Worm (Caenorhabditis elegans) whole organism, L4 larva: ENCODE measurements around the gene cyn-1.
"Not testable (repeated sequence)": the region's sequence is repeated elsewhere in the genome, so short reads cannot be mapped to it uniquely, and the experiment has no call there.

ENCODE experiments used
- F10B5.3 ChIP-seq: sonication (generic microtip); optimal IDR thresholded peaks from 2 replicates; lab custom pipeline; 2016; ENCODE audit warnings: mild to moderate bottlenecking, missing genetic modification characterization, missing compliant biosample characterization
- R02D3.7 ChIP-seq: fragments of 150-350 bp; sonication (generic microtip); optimal IDR thresholded peaks from 3 replicates; lab custom pipeline; 2014; ENCODE audit warnings: missing biosample characterization, missing genetic modification characterization
- Y105C5A.15 ChIP-seq: fragments of 200-800 bp; sonication (Bioruptor generic); IDR thresholded peaks from 2 replicates; pipeline ENCODE4 v1.3.6; 2022; ENCODE audit warnings: missing genetic modification characterization, missing compliant biosample characterization
- Y75B8A.6 ChIP-seq: fragments of 200-800 bp; sonication (Bioruptor generic); IDR thresholded peaks from 2 replicates; pipeline ENCODE4 v1.3.6; 2022; ENCODE audit warnings: missing genetic modification reagents, missing genetic modification characterization, missing compliant biosample characterization
- ZK337.2 ChIP-seq: fragments of 200-800 bp; sonication (Bioruptor generic); IDR thresholded peaks from 2 replicates; pipeline ENCODE4 v1.3.6; 2022; ENCODE audit warnings: missing genetic modification reagents, missing genetic modification characterization, missing compliant biosample characterization
- aha-1 ChIP-seq: fragments of 150-350 bp; peaks from one replicate; lab custom pipeline; 2014; ENCODE audit warnings: missing biosample characterization, missing genetic modification characterization
- arid-1 ChIP-seq: fragments of 200-800 bp; sonication (Bioruptor generic); conservative IDR thresholded peaks from 2 replicates; pipeline ENCODE4 v1.3.6; 2022; ENCODE audit warnings: missing genetic modification reagents, missing genetic modification characterization, missing compliant biosample characterization
- ceh-62 ChIP-seq: sonication (generic microtip); optimal IDR thresholded peaks from 2 replicates; lab custom pipeline; 2017; ENCODE audit warnings: missing biosample characterization, missing genetic modification characterization
- dmd-8 ChIP-seq: fragments of 200-800 bp; sonication (Bioruptor generic); IDR thresholded peaks from 2 replicates; pipeline ENCODE4 v1.3.6; 2022; ENCODE audit warnings: missing genetic modification characterization, missing compliant biosample characterization
- dpl-1 ChIP-seq: fragments of 150-350 bp; optimal IDR thresholded peaks from 2 replicates; lab custom pipeline; 2014; ENCODE audit warnings: missing biosample characterization, missing genetic modification reagents, missing genetic modification characterization
- duxl-1 ChIP-seq: sonication (generic microtip); optimal IDR thresholded peaks from 2 replicates; lab custom pipeline; 2016; ENCODE audit warnings: mild to moderate bottlenecking, missing genetic modification characterization, moderate library complexity, missing compliant biosample characterization; ENCODE audit not compliant: poor library complexity
- gei-8 ChIP-seq: fragments of 200-800 bp; sonication (Bioruptor generic); optimal IDR thresholded peaks from 2 replicates; lab custom pipeline; 2018; ENCODE audit warnings: mild to moderate bottlenecking, missing genetic modification characterization, missing compliant biosample characterization
- hlh-30 ChIP-seq: sonication (generic microtip); optimal IDR thresholded peaks from 2 replicates; lab custom pipeline; 2017; ENCODE audit warnings: antibody characterized with exemption, mild to moderate bottlenecking, missing genetic modification characterization, missing compliant biosample characterization; ENCODE audit not compliant: insufficient read depth
- lin-13 ChIP-seq: fragments of 150-350 bp; optimal IDR thresholded peaks from 2 replicates; lab custom pipeline; 2014; ENCODE audit warnings: missing biosample characterization, missing genetic modification reagents, missing genetic modification characterization
- lin-39 ChIP-seq: fragments of 150-350 bp; optimal IDR thresholded peaks from 2 replicates; lab custom pipeline; 2014; ENCODE audit warnings: missing biosample characterization, missing genetic modification reagents, missing genetic modification characterization
- lir-3 ChIP-seq: sonication (generic microtip); optimal IDR thresholded peaks from 2 replicates; lab custom pipeline; 2016; ENCODE audit warnings: mild to moderate bottlenecking, missing genetic modification characterization, missing compliant biosample characterization
- mdl-1 ChIP-seq, 2 experiments: fragments of 150-350 bp in 1 of 2; sonication (generic microtip) in 1 of 2; optimal IDR thresholded peaks; 2 replicates each; lab custom pipeline; 2014 to 2017; ENCODE audit warnings: missing biosample characterization in 2 of 2, missing genetic modification characterization in 2 of 2
- mes-2 ChIP-seq: sonication (generic microtip); optimal IDR thresholded peaks from 2 replicates; lab custom pipeline; 2016; ENCODE audit warnings: missing genotype, mild to moderate bottlenecking, missing genetic modification characterization, missing compliant biosample characterization; ENCODE audit not compliant: poor library complexity, severe bottlenecking
- nhr-102 ChIP-seq: sonication (generic microtip); optimal IDR thresholded peaks from 2 replicates; lab custom pipeline; 2016; ENCODE audit warnings: mild to moderate bottlenecking, missing genetic modification characterization, moderate library complexity, missing compliant biosample characterization
- nhr-111 ChIP-seq: fragments of 200-800 bp; sonication (Bioruptor generic); optimal IDR thresholded peaks from 2 replicates; lab custom pipeline; 2018; ENCODE audit warnings: mild to moderate bottlenecking, missing genetic modification characterization, missing compliant biosample characterization
- nhr-25 ChIP-seq: sonication (generic microtip); optimal IDR thresholded peaks from 2 replicates; lab custom pipeline; 2017; ENCODE audit warnings: missing genetic modification characterization, mild to moderate bottlenecking, missing compliant biosample characterization, antibody characterized with exemption, moderate library complexity, borderline replicate concordance; ENCODE audit not compliant: insufficient read depth
- nhr-41 ChIP-seq: fragments of 200-800 bp; sonication (Bioruptor generic); IDR thresholded peaks from 2 replicates; pipeline ENCODE4 v1.3.6; 2022; ENCODE audit warnings: missing genetic modification reagents, missing genetic modification characterization, missing compliant biosample characterization
- pqm-1 ChIP-seq: sonication (generic microtip); optimal IDR thresholded peaks from 2 replicates; lab custom pipeline; 2017; ENCODE audit warnings: missing biosample characterization, missing genetic modification characterization
- rbr-2 ChIP-seq: sonication (generic microtip); optimal IDR thresholded peaks from 2 replicates; lab custom pipeline; 2016; ENCODE audit warnings: missing genotype, missing genetic modification characterization, missing compliant biosample characterization
- set-16 ChIP-seq: fragments of 200-800 bp; sonication (Bioruptor generic); IDR thresholded peaks from 2 replicates; pipeline ENCODE4 v1.3.6; 2022; ENCODE audit warnings: missing genetic modification reagents, missing genetic modification characterization, missing compliant biosample characterization
- skn-1 ChIP-seq: fragments of 150-350 bp; optimal IDR thresholded peaks from 2 replicates; lab custom pipeline; 2014; ENCODE audit warnings: missing biosample characterization, missing genetic modification characterization
- snpc-4 ChIP-seq: fragments of 150-350 bp; optimal IDR thresholded peaks from 2 replicates; lab custom pipeline; 2014; ENCODE audit warnings: missing biosample characterization, missing genetic modification characterization
- tag-97 ChIP-seq: fragments of 200-800 bp; sonication (Bioruptor generic); IDR thresholded peaks from 2 replicates; pipeline ENCODE4 v1.3.6; 2022; ENCODE audit warnings: missing genetic modification characterization, missing compliant biosample characterization
- tra-1 ChIP-seq: fragments of 200-800 bp; sonication (Bioruptor generic); IDR thresholded peaks from 2 replicates; pipeline ENCODE4 v1.3.6; 2022; ENCODE audit warnings: missing genetic modification reagents, missing genetic modification characterization, missing compliant biosample characterization
- unc-130 ChIP-seq: sonication (generic microtip); optimal IDR thresholded peaks from 2 replicates; lab custom pipeline; 2016; ENCODE audit warnings: missing genetic modification reagents, missing genetic modification characterization, missing compliant biosample characterization
- zag-1 ChIP-seq: fragments of 150-350 bp; optimal IDR thresholded peaks from 2 replicates; lab custom pipeline; 2014; ENCODE audit warnings: missing biosample characterization, missing genetic modification characterization

cyn-1 gene

DNA sequence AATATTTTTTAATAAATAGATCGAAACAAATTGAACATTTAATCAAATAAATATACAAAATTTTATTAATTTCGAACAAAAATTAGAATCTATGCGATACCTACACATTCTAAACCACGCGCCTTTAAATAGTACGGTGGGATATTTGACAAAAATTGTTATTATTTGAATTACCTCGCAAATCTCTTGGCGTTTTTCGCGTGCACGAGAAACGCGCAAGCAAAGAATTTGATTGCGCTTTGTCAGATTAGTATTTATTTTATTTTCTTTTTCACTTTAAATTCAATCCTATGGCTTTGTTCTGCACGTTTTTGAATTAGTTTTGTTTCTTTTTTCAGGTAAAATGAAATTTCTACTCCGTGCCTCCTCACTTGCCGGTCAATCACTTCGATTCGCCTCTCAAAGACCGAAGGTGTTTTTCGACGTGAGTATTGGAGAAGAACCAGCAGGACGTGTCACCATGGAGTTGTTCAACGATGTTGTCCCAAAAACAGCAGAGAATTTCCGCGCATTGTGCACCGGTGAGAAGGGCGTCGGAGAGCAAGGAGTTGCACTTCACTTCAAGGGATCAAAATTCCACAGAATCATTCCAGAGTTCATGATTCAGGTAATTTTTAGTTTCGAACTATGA lies at the start of gene cyn-1 (continued):
- TF ChIP-seq mes-2 (tag; lab: Kevin White, UChicago): peak; percentile 93
- no peak for TF ChIP-seq pqm-1 (tag; lab: Kevin White, UChicago)
- TF ChIP-seq nhr-25 (tag; lab: Kevin White, UChicago): peak; percentile 25
- TF ChIP-seq skn-1 (tag; lab: Kevin White, UChicago): no peak
- TF ChIP-seq lin-13 (GFP tag; lab: Kevin White, UChicago): no peak
- TF ChIP-seq duxl-1 (tag; lab: Kevin White, UChicago): peak; percentile 61
- TF ChIP-seq mdl-1 (tag; optimal IDR thresholded peaks at IDR 0.05; lab: Kevin White, UChicago): peak in 1 of 2 experiments; percentile 20
- TF ChIP-seq set-16 (GFP tag; lab: Robert Waterston, UW): no peak
- no peak for TF ChIP-seq tag-97 (GFP tag; lab: Robert Waterston, UW)
- 0 out of 2 replicates have a peak, but pooled peaks have one; percentile 14 for TF ChIP-seq arid-1 (GFP tag; lab: Robert Waterston, UW)

DNA sequence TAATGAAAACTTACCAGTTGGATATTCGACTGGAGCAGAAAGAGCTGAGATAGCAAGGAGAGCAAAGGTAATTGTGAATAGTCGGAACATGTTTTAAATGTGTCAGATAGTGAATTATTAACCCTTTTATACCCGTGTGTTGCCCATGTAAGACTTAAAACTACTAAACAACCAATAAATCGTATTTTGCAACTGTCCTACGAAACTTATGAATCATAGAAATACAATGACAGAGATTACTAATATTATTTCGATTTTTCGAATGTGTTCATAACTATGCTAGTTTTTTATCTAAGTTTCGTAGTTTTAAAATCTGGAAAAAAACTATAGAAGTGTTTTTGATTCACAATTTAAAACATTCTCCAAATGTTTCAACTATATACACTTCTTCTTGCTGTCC lies 49.1 kb upstream of the cyn-1 start, which contains the start of gene spig-4:
spig-4 (minus strand) TSS at position 101 of the 400 bp plus-strand sequence.
- not testable (repeated sequence) for TF ChIP-seq nhr-111 (GFP tag; lab: Kevin White, UChicago); lir-3 (tag; lab: Kevin White, UChicago); ceh-62 (tag; lab: Kevin White, UChicago)
- TF ChIP-seq, all 104 proteins: peak for 0; not testable (repeated sequence) for 104

DNA sequence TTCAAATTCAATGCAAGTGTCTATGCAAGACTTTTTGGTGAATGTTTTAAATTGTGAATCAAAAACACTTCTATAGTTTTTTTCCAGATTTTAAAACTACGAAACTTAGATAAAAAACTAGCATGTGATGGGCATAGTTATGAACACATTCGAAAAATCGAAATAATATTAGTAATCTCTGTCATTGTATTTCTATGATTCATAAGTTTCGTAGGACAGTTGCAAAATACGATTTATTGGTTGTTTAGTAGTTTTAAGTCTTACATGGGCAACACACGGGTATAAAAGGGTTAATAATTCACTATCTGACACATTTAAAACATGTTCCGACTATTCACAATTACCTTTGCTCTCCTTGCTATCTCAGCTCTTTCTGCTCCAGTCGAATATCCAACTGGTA lies 47.7 kb upstream of the cyn-1 start, which contains the start of gene spig-5:
spig-5 (plus strand) TSS at position 301 of the 400 bp plus-strand sequence.
- not testable (repeated sequence) for TF ChIP-seq R02D3.7, rbr-2, zag-1 (tag; lab: Kevin White, UChicago)
- TF ChIP-seq, all 104 proteins: peak for 0; not testable (repeated sequence) for 104

DNA sequence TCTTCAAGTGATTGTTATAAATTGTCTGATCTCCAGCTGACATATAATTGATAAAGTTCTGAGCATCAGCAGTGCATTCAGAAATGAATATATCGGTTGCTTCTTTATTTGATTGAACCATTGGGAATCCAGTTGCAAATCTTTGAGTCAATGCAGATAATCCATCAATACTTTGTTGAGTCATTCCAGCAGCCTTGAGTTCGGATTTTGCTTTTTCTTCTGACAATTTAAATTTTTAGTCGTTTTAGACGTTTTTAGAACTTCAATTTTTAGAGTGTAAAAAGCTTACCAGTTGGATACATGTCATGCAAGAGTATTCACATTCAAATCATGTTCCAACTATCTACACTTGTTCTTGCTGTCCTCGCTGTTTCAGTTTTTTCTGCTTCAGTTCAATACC lies 46.2 kb upstream of the cyn-1 start, which contains the start of gene F14D7.14:
F14D7.14 (plus strand) TSS at position 301 of the 400 bp plus-strand sequence.
- TF ChIP-seq lin-39 (tag; lab: Kevin White, UChicago); snpc-4; ZK337.2 (GFP tag; lab: Robert Waterston, UW): not testable (repeated sequence)

DNA sequence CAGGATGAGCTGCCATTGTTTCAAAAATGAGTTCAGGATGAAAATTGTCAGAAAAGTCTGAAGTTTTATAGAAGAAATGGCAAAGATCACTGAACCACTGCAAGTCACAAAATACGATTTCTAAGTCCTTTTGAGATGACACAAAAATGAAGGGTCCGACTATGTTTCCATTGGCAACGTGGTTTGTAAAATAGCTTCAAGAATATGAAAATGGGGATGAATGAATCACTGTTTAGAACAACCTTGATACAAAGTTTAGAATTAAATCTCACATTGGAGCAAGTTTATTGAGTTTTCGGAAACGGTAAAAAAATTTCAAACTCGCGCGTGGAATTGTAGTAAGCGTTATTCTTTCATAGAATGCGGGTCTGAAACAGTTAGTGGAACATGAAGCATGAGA lies 44.8 kb upstream of the cyn-1 start, which contains the start of gene ddn-3:
ddn-3 (minus strand) TSS at position 101 of the 400 bp plus-strand sequence.
- TF ChIP-seq Y75B8A.6 (GFP tag; lab: Robert Waterston, UW): no peak
- TF ChIP-seq hlh-30 (tag; lab: Kevin White, UChicago): no peak
- no peak for TF ChIP-seq zag-1 (tag; lab: Kevin White, UChicago)
- TF ChIP-seq nhr-41: no peak

DNA sequence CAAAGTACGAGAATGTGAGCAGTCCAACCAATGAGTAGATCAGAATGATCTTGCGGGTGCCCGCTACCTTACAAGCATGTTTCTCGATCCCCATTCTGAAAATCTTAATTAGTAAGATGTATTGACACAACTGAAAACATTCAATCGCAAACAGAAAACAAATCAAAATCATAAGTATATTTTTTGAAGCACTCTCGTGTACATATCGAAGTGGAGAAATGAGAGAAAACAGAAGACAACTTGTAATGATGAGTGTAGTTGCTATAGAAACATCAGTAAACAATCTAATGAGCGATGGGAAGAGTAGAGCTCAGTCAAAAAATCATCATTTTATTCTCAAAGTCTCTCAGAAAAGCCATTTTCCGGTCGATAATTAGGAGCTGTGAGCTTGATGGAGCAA lies 43.2 kb upstream of the cyn-1 start, which contains the start of gene F14D7.8:
F14D7.8 (minus strand) TSS at position 101 of the 400 bp plus-strand sequence.
- TF ChIP-seq dpl-1 (GFP tag; lab: Kevin White, UChicago) (no peak), Y105C5A.15 (GFP tag; lab: Robert Waterston, UW) (no peak), tra-1 (GFP tag; lab: Robert Waterston, UW) (no peak), F10B5.3 (tag; lab: Kevin White, UChicago) (no peak), R02D3.7 (tag; lab: Kevin White, UChicago) (no peak), aha-1 (tag; lab: Kevin White, UChicago) (no peak), unc-130 (GFP tag; lab: Kevin White, UChicago) (no peak), nhr-102 (tag; lab: Kevin White, UChicago) (no peak), dmd-8 (GFP tag; lab: Robert Waterston, UW) (no peak), gei-8 (GFP tag; lab: Kevin White, UChicago) (no peak)
